Fruit fly (Drosophila melanogaster): ENCODE results near the gene CG43998.

CG43998 gene

dm6 chr3R:23947002-23947401 is 18.2 kb upstream of the CG43998 start:
- TF ChIP-seq Myc (optimal IDR thresholded peaks at IDR 0.05) (no peak), Sin3A (optimal IDR thresholded peaks at IDR 0.05) (no peak), insv (optimal IDR thresholded peaks at IDR 0.05) (no peak), h (optimal IDR thresholded peaks at IDR 0.05) (no peak), ttk (optimal IDR thresholded peaks at IDR 0.05) (no peak), psq (optimal IDR thresholded peaks at IDR 0.05) (no peak)

- TF ChIP-seq h (optimal IDR thresholded peaks at IDR 0.05) = no peak
- no peak for TF ChIP-seq insv (optimal IDR thresholded peaks at IDR 0.05)
- no peak for TF ChIP-seq psq (optimal IDR thresholded peaks at IDR 0.05)
- TF ChIP-seq ttk (optimal IDR thresholded peaks at IDR 0.05) = no peak
- no peak for TF ChIP-seq Myc (optimal IDR thresholded peaks at IDR 0.05)
- TF ChIP-seq Sin3A (optimal IDR thresholded peaks at IDR 0.05) = no peak
These were observed 15.1 kb upstream of the CG43998 start for dm6 chr3R:23943843-23944356.

dm6 chr3R:23942965-23943413 is 14.2 kb upstream of the CG43998 start, which contains the start of gene Gdh:
Gdh (minus strand) TSS chr3R:23943101.
- TF ChIP-seq insv (optimal IDR thresholded peaks at IDR 0.05) (no peak), Myc (optimal IDR thresholded peaks at IDR 0.05) (no peak), h (optimal IDR thresholded peaks at IDR 0.05) (no peak), Sin3A (optimal IDR thresholded peaks at IDR 0.05) (no peak), psq (optimal IDR thresholded peaks at IDR 0.05) (no peak), ttk (optimal IDR thresholded peaks at IDR 0.05) (no peak)

- peak; percentile 96 for TF ChIP-seq ttk (optimal IDR thresholded peaks at IDR 0.05)
- TF ChIP-seq Sin3A (optimal IDR thresholded peaks at IDR 0.05) = no peak
These were observed 13.8 kb upstream of the CG43998 start for dm6 chr3R:23942550-23942949.

dm6 chr3R:23941643-23942424 is 13.0 kb upstream of the CG43998 start:
- TF ChIP-seq h (optimal IDR thresholded peaks at IDR 0.05) (no peak), ttk (optimal IDR thresholded peaks at IDR 0.05) (no peak), Myc (optimal IDR thresholded peaks at IDR 0.05) (no peak), psq (optimal IDR thresholded peaks at IDR 0.05) (no peak), Sin3A (optimal IDR thresholded peaks at IDR 0.05) (no peak), insv (optimal IDR thresholded peaks at IDR 0.05) (no peak)

- TF ChIP-seq insv (optimal IDR thresholded peaks at IDR 0.05) = no peak
These were observed 12.1 kb upstream of the CG43998 start for dm6 chr3R:23940840-23941364.

- no peak for TF ChIP-seq insv (optimal IDR thresholded peaks at IDR 0.05)
- TF ChIP-seq h (optimal IDR thresholded peaks at IDR 0.05) = no peak
- TF ChIP-seq psq (optimal IDR thresholded peaks at IDR 0.05) = no peak
- no peak for TF ChIP-seq ttk (optimal IDR thresholded peaks at IDR 0.05)
- TF ChIP-seq Sin3A (optimal IDR thresholded peaks at IDR 0.05) = no peak
- TF ChIP-seq Myc (optimal IDR thresholded peaks at IDR 0.05) = no peak
These were observed 11.4 kb upstream of the CG43998 start for dm6 chr3R:23939921-23940839.

- no peak for TF ChIP-seq Sin3A (optimal IDR thresholded peaks at IDR 0.05)
- no peak for TF ChIP-seq Myc (optimal IDR thresholded peaks at IDR 0.05)
- TF ChIP-seq insv (optimal IDR thresholded peaks at IDR 0.05) = no peak
These were observed 9.8 kb upstream of the CG43998 start for dm6 chr3R:23938564-23939122.

dm6 chr3R:23933684-23934575 is 5.1 kb upstream of the CG43998 start, which contains the start of gene CG5854:
CG5854 (plus strand) TSS chr3R:23933912.
- no peak for TF ChIP-seq Myc (optimal IDR thresholded peaks at IDR 0.05)

dm6 chr3R:23933430-23933683 is 4.6 kb upstream of the CG43998 start, which contains the start of gene RpS19b:
RpS19b (minus strand) TSS chr3R:23933530.
- TF ChIP-seq Myc (optimal IDR thresholded peaks at IDR 0.05) = no peak
- TF ChIP-seq h (optimal IDR thresholded peaks at IDR 0.05) = no peak
- no peak for TF ChIP-seq insv (optimal IDR thresholded peaks at IDR 0.05)
- no peak for TF ChIP-seq ttk (optimal IDR thresholded peaks at IDR 0.05)
- TF ChIP-seq psq (optimal IDR thresholded peaks at IDR 0.05) = no peak
- TF ChIP-seq Sin3A (optimal IDR thresholded peaks at IDR 0.05) = no peak

dm6 chr3R:23931095-23931728 is 2.4 kb upstream of the CG43998 start, which contains the start of the genes Rpt2 and CG13599:
Rpt2 (minus strand) TSS chr3R:23931558.
CG13599 (plus strand) TSS chr3R:23931639.
- no peak for TF ChIP-seq ttk (optimal IDR thresholded peaks at IDR 0.05)
- no peak for TF ChIP-seq Myc (optimal IDR thresholded peaks at IDR 0.05)
- no peak for TF ChIP-seq psq (optimal IDR thresholded peaks at IDR 0.05)
- no peak for TF ChIP-seq Sin3A (optimal IDR thresholded peaks at IDR 0.05)
- TF ChIP-seq h (optimal IDR thresholded peaks at IDR 0.05) = no peak
- no peak for TF ChIP-seq insv (optimal IDR thresholded peaks at IDR 0.05)
